Fruit fly (Drosophila melanogaster): ENCODE results near the gene Ubc6.

- no peak for TF ChIP-seq CG8478 (optimal IDR thresholded peaks at IDR 0.05)
- no peak for TF ChIP-seq CTCF (optimal IDR thresholded peaks at IDR 0.05)
Observed at dm6 chr3R:4947732-4948131, 4.8 kb downstream of the Ubc6 start.
